Fruit fly (Drosophila melanogaster) S2 (cell line): ENCODE results near the gene CG34375.

Source experiments
- CG8478 ChIP-seq: fragments of >200 bp; optimal IDR thresholded peaks from 2 replicates; lab custom pipeline; 2018
- CTCF ChIP-seq, 2 experiments: fragments of >200 bp; optimal IDR thresholded peaks; 2 replicates each; lab custom pipeline; 2018

- TF ChIP-seq CG8478 (lab: Kevin White, UChicago): no peak
- no peak for TF ChIP-seq CTCF (optimal IDR thresholded peaks at IDR 0.05; lab: Kevin White, UChicago)
Observed at dm6 chr3R:23048690-23049118, 38.3 kb upstream of the CG34375 start.
